Worm (Caenorhabditis elegans) whole organism, midembryonic: ENCODE results near the gene C46C2.3.

Experiments used
- klf-2 ChIP-seq: fragments of 200-800 bp; sonication (Bioruptor generic); conservative IDR thresholded peaks from 2 replicates; pipeline ENCODE4 v1.3.6; 2022; ENCODE audit warnings: missing genetic modification reagents, missing genetic modification characterization, missing compliant biosample characterization
- ref-1 ChIP-seq: fragments of 200-800 bp; sonication (Bioruptor generic); conservative IDR thresholded peaks from 2 replicates; pipeline ENCODE4 v1.3.6; 2022; ENCODE audit warnings: missing genetic modification reagents, missing genetic modification characterization, missing compliant biosample characterization
- tab-1 ChIP-seq: fragments of 200-800 bp; sonication (Bioruptor generic); IDR thresholded peaks from 2 replicates; pipeline ENCODE4 v1.3.6; 2022; ENCODE audit warnings: missing genetic modification characterization, missing compliant biosample characterization

- TF ChIP-seq ref-1 (GFP tag; lab: Robert Waterston, UW) (no peak), tab-1 (GFP tag; lab: Robert Waterston, UW) (no peak), klf-2 (no peak)
Observed at ce11 chrIV:9267581-9267980, 42.7 kb downstream of the C46C2.3 start.
